Worm (Caenorhabditis elegans) whole organism, L1 larva: Measurements from ENCODE around the gene vgln-1.

ENCODE experiments used
- C16A3.4 ChIP-seq: fragments of 150-350 bp; optimal IDR thresholded peaks from 2 replicates; lab custom pipeline; 2014; ENCODE audit warnings: missing biosample characterization, missing genetic modification characterization
- F16B12.6 ChIP-seq: fragments of 150-350 bp; optimal IDR thresholded peaks from 2 replicates; lab custom pipeline; 2014; ENCODE audit warnings: missing biosample characterization, missing genetic modification characterization
- alr-1 ChIP-seq: fragments of 200-800 bp; sonication (Bioruptor generic); optimal IDR thresholded peaks from 2 replicates; lab custom pipeline; 2018; ENCODE audit warnings: borderline replicate concordance, mild to moderate bottlenecking, missing genetic modification characterization, missing compliant biosample characterization
- aly-2 ChIP-seq: fragments of 150-350 bp; optimal IDR thresholded peaks from 2 replicates; lab custom pipeline; 2014; ENCODE audit warnings: missing biosample characterization, missing genetic modification characterization
- ama-1 ChIP-seq: fragments of 150-350 bp; optimal IDR thresholded peaks from 2 replicates; lab custom pipeline; 2014
- ceh-63 ChIP-seq: fragments of 200-800 bp; sonication (Bioruptor generic); optimal IDR thresholded peaks from 2 replicates; lab custom pipeline; 2018; ENCODE audit warnings: mild to moderate bottlenecking, missing genetic modification characterization, missing compliant biosample characterization
- ceh-8 ChIP-seq: fragments of 200-800 bp; sonication (Bioruptor generic); optimal IDR thresholded peaks from 2 replicates; lab custom pipeline; 2018; ENCODE audit warnings: mild to moderate bottlenecking, missing genetic modification characterization, moderate library complexity, missing compliant biosample characterization
- ceh-82 ChIP-seq, 3 experiments: fragments of 150-350 bp in 1 of 3; sonication (generic microtip) in 2 of 3; optimal IDR thresholded peaks; 2 replicates each; lab custom pipeline; 2014 to 2017; ENCODE audit warnings: missing biosample characterization in 3 of 3, missing genetic modification characterization in 3 of 3
- ceh-88 ChIP-seq: fragments of 200-800 bp; sonication (Bioruptor generic); IDR thresholded peaks from 2 replicates; pipeline ENCODE4 v1.3.6; 2022; ENCODE audit warnings: missing genetic modification characterization, missing compliant biosample characterization
- ceh-90 ChIP-seq: sonication (generic microtip); optimal IDR thresholded peaks from 2 replicates; lab custom pipeline; 2016; ENCODE audit warnings: missing genetic modification characterization, missing compliant biosample characterization
- ces-1 ChIP-seq: fragments of 150-350 bp; optimal IDR thresholded peaks from 2 replicates; lab custom pipeline; 2014; ENCODE audit warnings: missing biosample characterization, missing genetic modification reagents, missing genetic modification characterization
- dsc-1 ChIP-seq: sonication (generic microtip); optimal IDR thresholded peaks from 2 replicates; lab custom pipeline; 2016; ENCODE audit warnings: mild to moderate bottlenecking, missing genetic modification characterization, missing compliant biosample characterization
- efl-3 ChIP-seq: fragments of 200-800 bp; sonication (Bioruptor generic); optimal IDR thresholded peaks from 2 replicates; lab custom pipeline; 2018; ENCODE audit warnings: mild to moderate bottlenecking, missing genetic modification characterization, missing compliant biosample characterization
- egl-13 ChIP-seq: sonication (generic microtip); optimal IDR thresholded peaks from 2 replicates; lab custom pipeline; 2016; ENCODE audit warnings: missing genotype, missing genetic modification reagents, missing genetic modification characterization, missing compliant biosample characterization
- egl-27 ChIP-seq, 2 experiments: fragments of 150-350 bp in 1 of 2; sonication (generic microtip); optimal IDR thresholded peaks; 3 replicates each; lab custom pipeline; 2017 to 2018; ENCODE audit warnings: missing biosample characterization in 2 of 2, missing genetic modification characterization in 2 of 2, missing genetic modification reagents in 2 of 2
- fkh-4 ChIP-seq: sonication (generic microtip); optimal IDR thresholded peaks from 2 replicates; lab custom pipeline; 2016; ENCODE audit warnings: missing compliant biosample characterization, missing genetic modification characterization, borderline replicate concordance
- fkh-8 ChIP-seq: sonication (generic microtip); optimal IDR thresholded peaks from 2 replicates; lab custom pipeline; 2016; ENCODE audit warnings: mild to moderate bottlenecking, missing genetic modification characterization, missing compliant biosample characterization
- hpl-2 ChIP-seq: fragments of 150-350 bp; optimal IDR thresholded peaks from 2 replicates; lab custom pipeline; 2014; ENCODE audit warnings: missing biosample characterization, missing genetic modification reagents, missing genetic modification characterization
- jun-1 ChIP-seq: fragments of 150-350 bp; optimal IDR thresholded peaks from 2 replicates; lab custom pipeline; 2014; ENCODE audit warnings: missing biosample characterization, missing genetic modification reagents, missing genetic modification characterization
- lin-13 ChIP-seq: fragments of 150-350 bp; optimal IDR thresholded peaks from 2 replicates; lab custom pipeline; 2014; ENCODE audit warnings: missing biosample characterization, missing genetic modification reagents, missing genetic modification characterization
- lin-14 ChIP-seq: fragments of 200-800 bp; sonication (Bioruptor generic); optimal IDR thresholded peaks from 2 replicates; lab custom pipeline; 2018; ENCODE audit warnings: mild to moderate bottlenecking, missing genetic modification characterization, moderate library complexity, missing compliant biosample characterization
- lin-35 ChIP-seq, 2 experiments: fragments of 150-350 bp; optimal IDR thresholded peaks; 2 replicates each; lab custom pipeline; 2014; ENCODE audit warnings: missing biosample characterization in 2 of 2, missing genetic modification characterization in 2 of 2, missing genetic modification reagents in 2 of 2
- lin-39 ChIP-seq: fragments of 150-350 bp; optimal IDR thresholded peaks from 2 replicates; lab custom pipeline; 2014; ENCODE audit warnings: missing biosample characterization, missing genetic modification reagents, missing genetic modification characterization
- mab-9 ChIP-seq: fragments of 200-800 bp; sonication (Bioruptor generic); IDR thresholded peaks from 2 replicates; pipeline ENCODE4 v1.3.6; 2022; ENCODE audit warnings: missing genetic modification reagents, missing genetic modification characterization, missing compliant biosample characterization
- mef-2 ChIP-seq: fragments of 150-350 bp; optimal IDR thresholded peaks from 2 replicates; lab custom pipeline; 2014; ENCODE audit warnings: missing biosample characterization, missing genetic modification characterization
- mep-1 ChIP-seq: fragments of 150-350 bp; optimal IDR thresholded peaks from 2 replicates; lab custom pipeline; 2014; ENCODE audit warnings: missing biosample characterization, missing genetic modification characterization
- nhr-11 ChIP-seq: fragments of 150-350 bp; optimal IDR thresholded peaks from 2 replicates; lab custom pipeline; 2014; ENCODE audit warnings: missing biosample characterization, missing genetic modification characterization
- nhr-85 ChIP-seq: sonication (generic microtip); peaks from one replicate; lab custom pipeline; 2016; ENCODE audit warnings: missing genetic modification characterization, inconsistent platforms, missing compliant biosample characterization
- pag-3 ChIP-seq: sonication (generic microtip); optimal IDR thresholded peaks from 2 replicates; lab custom pipeline; 2017; ENCODE audit warnings: missing genetic modification characterization, mild to moderate bottlenecking, missing compliant biosample characterization, antibody characterized with exemption, borderline replicate concordance; ENCODE audit not compliant: insufficient read depth
- pax-3 ChIP-seq: fragments of 200-800 bp; sonication (Bioruptor generic); optimal IDR thresholded peaks from 2 replicates; lab custom pipeline; 2018; ENCODE audit warnings: mild to moderate bottlenecking, missing genetic modification characterization, moderate library complexity, missing compliant biosample characterization
- skn-1 ChIP-seq: fragments of 150-350 bp; optimal IDR thresholded peaks from 2 replicates; lab custom pipeline; 2014; ENCODE audit warnings: missing biosample characterization, missing genetic modification characterization
- sox-4 ChIP-seq: sonication (generic microtip); optimal IDR thresholded peaks from 2 replicates; lab custom pipeline; 2016; ENCODE audit warnings: missing genetic modification characterization, missing compliant biosample characterization
- sptf-1 ChIP-seq: fragments of 150-350 bp; optimal IDR thresholded peaks from 2 replicates; lab custom pipeline; 2014; ENCODE audit warnings: missing biosample characterization, missing genetic modification characterization
- swsn-7 ChIP-seq: sonication (generic microtip); optimal IDR thresholded peaks from 2 replicates; lab custom pipeline; 2016; ENCODE audit warnings: missing genetic modification characterization, missing compliant biosample characterization
- tbx-2 ChIP-seq: sonication (generic microtip); optimal IDR thresholded peaks from 2 replicates; lab custom pipeline; 2016; ENCODE audit warnings: missing genetic modification characterization, missing compliant biosample characterization
- unc-86 ChIP-seq: sonication (generic microtip); optimal IDR thresholded peaks from 2 replicates; lab custom pipeline; 2016; ENCODE audit warnings: missing genetic modification characterization, missing compliant biosample characterization
- xbp-1 ChIP-seq: sonication (generic microtip); optimal IDR thresholded peaks from 2 replicates; lab custom pipeline; 2016; ENCODE audit warnings: missing genetic modification characterization, missing compliant biosample characterization
- ztf-11 ChIP-seq, 2 experiments: sonication (generic microtip); optimal IDR thresholded peaks; 2 replicates each; lab custom pipeline; 2016 to 2017; ENCODE audit warnings: missing genetic modification characterization in 2 of 2, missing biosample characterization in 1 of 2, missing compliant biosample characterization in 1 of 2

Gene vgln-1

DNA sequence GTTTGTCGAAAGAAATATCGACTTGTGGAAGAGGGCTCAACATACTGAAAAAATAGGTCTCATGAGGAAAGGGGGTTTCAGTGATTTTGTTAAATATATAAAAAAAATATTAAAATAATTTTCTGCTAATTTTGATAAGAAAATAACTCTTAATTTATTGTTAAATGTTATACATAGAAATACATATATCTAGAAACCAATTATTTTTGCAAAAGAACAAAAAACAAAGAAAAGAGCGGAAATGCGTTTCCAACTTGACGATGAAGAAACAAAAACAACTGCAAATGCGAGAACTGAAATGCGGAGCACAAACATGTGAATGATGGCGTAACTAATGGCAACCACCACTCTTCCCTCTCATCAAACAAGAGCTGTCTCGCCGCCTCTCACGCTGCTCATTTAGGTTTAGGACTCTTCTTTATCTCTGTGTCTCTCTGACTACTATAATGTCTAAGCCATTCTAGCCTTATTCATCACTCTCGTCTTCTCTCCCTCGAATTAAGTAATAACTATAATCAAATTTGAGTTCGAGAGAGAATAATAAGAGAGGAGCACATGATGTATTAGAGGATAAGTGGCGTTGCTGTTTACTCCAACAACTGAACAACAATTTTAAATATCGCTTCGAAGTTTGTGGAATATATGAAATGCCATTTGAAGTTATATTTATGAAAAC lies 52.5 kb downstream of the vgln-1 start, which contains the start of gene arrd-4:
TSS of gene arrd-4 (minus strand) at position 51 of the 676 bp plus-strand sequence.
- TF ChIP-seq fkh-8 (peak; percentile 88), lin-35 (GFP tag; optimal IDR thresholded peaks at IDR 0.05; lab: Kevin White, UChicago) (no peak), jun-1 (tag; lab: Kevin White, UChicago) (no peak), F16B12.6 (no peak), ztf-11 (tag; optimal IDR thresholded peaks at IDR 0.05; lab: Kevin White, UChicago) (no peak), xbp-1 (tag; lab: Kevin White, UChicago) (no peak), swsn-7 (tag; lab: Kevin White, UChicago) (peak; percentile 1), tbx-2 (tag; lab: Kevin White, UChicago) (no peak), mab-9 (GFP tag; lab: Robert Waterston, UW) (no peak), ceh-8 (GFP tag; lab: Kevin White, UChicago) (peak; percentile 87), nhr-85 (no peak), ceh-82 (tag; optimal IDR thresholded peaks at IDR 0.05; lab: Kevin White, UChicago) (no peak), ceh-63 (GFP tag; lab: Kevin White, UChicago) (no peak), alr-1 (tag; lab: Kevin White, UChicago) (no peak), egl-13 (peak; percentile 4), ceh-90 (tag; lab: Kevin White, UChicago) (no peak), efl-3 (GFP tag; lab: Kevin White, UChicago) (no peak), lin-13 (GFP tag; lab: Kevin White, UChicago) (no peak), sptf-1 (no peak), lin-39 (tag; lab: Kevin White, UChicago) (no peak), mef-2 (tag; lab: Kevin White, UChicago) (no peak), mep-1 (tag; lab: Kevin White, UChicago) (no peak), aly-2 (tag; lab: Kevin White, UChicago) (no peak), ama-1 (no peak), skn-1 (tag; lab: Kevin White, UChicago) (no peak), C16A3.4 (no peak), lin-14 (GFP tag; lab: Kevin White, UChicago) (no peak), dsc-1 (tag; lab: Kevin White, UChicago) (no peak), ceh-88 (GFP tag; lab: Robert Waterston, UW) (no peak), sox-4 (no peak), ces-1 (GFP tag; lab: Kevin White, UChicago) (no peak), unc-86 (tag; lab: Kevin White, UChicago) (no peak), pag-3 (no peak), egl-27 (tag; optimal IDR thresholded peaks at IDR 0.05; lab: Kevin White, UChicago) (no peak), fkh-4 (no peak), hpl-2 (GFP tag; lab: Kevin White, UChicago) (no peak), nhr-11 (tag; lab: Kevin White, UChicago) (no peak), pax-3 (tag; lab: Kevin White, UChicago) (peak; percentile 47)
